Fruit fly (Drosophila melanogaster) whole organism, pupa: ENCODE data around the gene CG5194.

ENCODE experiments used
- CG10348 ChIP-seq: fragments of 200-800 bp; sonication (Bioruptor generic); IDR thresholded peaks from 2 replicates; pipeline ENCODE4 v1.3.6; 2022; ENCODE audit warnings: missing biosample characterization, missing genetic modification characterization
- CG12605 ChIP-seq: fragments of 200-800 bp; sonication (Bioruptor generic); IDR thresholded peaks from 2 replicates; pipeline ENCODE4 v1.3.6; 2022; ENCODE audit warnings: missing biosample characterization, missing genetic modification characterization
- CG13204 ChIP-seq: fragments of 200-800 bp; sonication (Bioruptor generic); optimal IDR thresholded peaks from 2 replicates; lab custom pipeline; 2018; ENCODE audit warnings: missing biosample characterization, mild to moderate bottlenecking, missing genetic modification characterization, moderate library complexity
- CG14655 ChIP-seq: fragments of 200-800 bp; sonication (Bioruptor generic); optimal IDR thresholded peaks from 3 replicates; lab custom pipeline; 2017; ENCODE audit warnings: mild to moderate bottlenecking, missing biosample characterization, missing genetic modification reagents, missing genetic modification characterization
- CG17806 ChIP-seq: fragments of 200-800 bp; sonication (Bioruptor generic); optimal IDR thresholded peaks from 2 replicates; lab custom pipeline; 2018; ENCODE audit warnings: missing biosample characterization, mild to moderate bottlenecking, missing genetic modification characterization, moderate library complexity
- CG32121 ChIP-seq: fragments of 200-800 bp; sonication (Bioruptor generic); IDR thresholded peaks from 2 replicates; pipeline ENCODE4 v1.3.6; 2022; ENCODE audit warnings: missing biosample characterization, missing genetic modification characterization
- CG8159 ChIP-seq: fragments of 200-800 bp; sonication (Bioruptor generic); optimal IDR thresholded peaks from 3 replicates; lab custom pipeline; 2018; ENCODE audit warnings: missing biosample characterization, mild to moderate bottlenecking, missing genetic modification characterization, moderate library complexity
- EcR ChIP-seq: fragments of 200-800 bp; sonication (Bioruptor generic); optimal IDR thresholded peaks from 3 replicates; lab custom pipeline; 2019; ENCODE audit warnings: missing biosample characterization, missing genetic modification characterization, mild to moderate bottlenecking, moderate library complexity, missing genetic modification reagents
- Ets98B ChIP-seq: fragments of 200-800 bp; sonication (Bioruptor generic); IDR thresholded peaks from 2 replicates; pipeline ENCODE4 v1.3.6; 2022; ENCODE audit warnings: missing biosample characterization, missing genetic modification characterization
- Pif1B ChIP-seq: fragments of 200-800 bp; sonication (Bioruptor generic); optimal IDR thresholded peaks from 3 replicates; lab custom pipeline; 2016; ENCODE audit warnings: missing biosample characterization, missing genetic modification characterization
- Snoo ChIP-seq: fragments of 200-800 bp; sonication (Bioruptor generic); optimal IDR thresholded peaks from 3 replicates; lab custom pipeline; 2017; ENCODE audit warnings: missing biosample characterization, mild to moderate bottlenecking, missing genetic modification characterization, inconsistent platforms
- fd96Ca ChIP-seq: fragments of 200-800 bp; sonication (Bioruptor generic); IDR thresholded peaks from 3 replicates; pipeline ENCODE4 v1.3.6; 2022; ENCODE audit warnings: missing biosample characterization, missing genetic modification characterization

- TF ChIP-seq CG32121 (GFP tag; lab: Robert Waterston, UW) (no peak), CG8159 (no peak), Snoo (tag; lab: Kevin White, UChicago) (no peak), CG17806 (tag; lab: Kevin White, UChicago) (no peak), Pif1B (GFP tag; lab: Kevin White, UChicago) (no peak), CG10348 (GFP tag; lab: Robert Waterston, UW) (no peak), Ets98B (GFP tag; lab: Robert Waterston, UW) (no peak), CG14655 (GFP tag; lab: Kevin White, UChicago) (no peak), EcR (GFP tag; lab: Kevin White, UChicago) (no peak), CG12605 (GFP tag; lab: Robert Waterston, UW) (no peak), fd96Ca (GFP tag; lab: Robert Waterston, UW) (no peak), CG13204 (GFP tag; lab: Kevin White, UChicago) (no peak)
Observed at dm6 chr3L:9052798-9053541, 43.3 kb upstream of the CG5194 start.
